Worm (Caenorhabditis elegans): Measurements from ENCODE around the gene hmg-11.

The hmg-11 gene

DNA sequence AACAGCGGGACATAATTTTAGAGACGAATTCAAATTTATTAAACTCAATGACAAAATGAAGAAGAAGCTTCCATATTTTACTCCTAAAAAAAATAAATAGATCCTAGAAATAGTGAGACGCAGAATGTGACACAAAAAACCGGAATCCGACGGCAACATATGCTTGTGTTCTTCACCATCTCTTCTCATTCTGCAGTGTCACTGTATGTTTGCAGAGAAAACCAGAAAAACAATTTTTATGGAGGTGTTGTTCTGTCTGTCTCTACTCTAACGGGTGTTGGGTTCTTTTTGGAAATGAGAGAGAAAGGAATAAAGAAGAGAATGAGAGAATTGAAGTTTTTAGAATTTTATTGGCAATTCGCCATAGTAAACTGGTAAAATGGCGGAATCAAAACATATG, 34.0 kb upstream of the hmg-11 start:
- no peak for TF ChIP-seq mls-2 (tag; optimal IDR thresholded peaks at IDR 0.05)
- TF ChIP-seq tbx-8 (GFP tag; optimal IDR thresholded peaks at IDR 0.05) = no peak
- TF ChIP-seq cnd-1 (tag; optimal IDR thresholded peaks at IDR 0.05) = no peak

DNA sequence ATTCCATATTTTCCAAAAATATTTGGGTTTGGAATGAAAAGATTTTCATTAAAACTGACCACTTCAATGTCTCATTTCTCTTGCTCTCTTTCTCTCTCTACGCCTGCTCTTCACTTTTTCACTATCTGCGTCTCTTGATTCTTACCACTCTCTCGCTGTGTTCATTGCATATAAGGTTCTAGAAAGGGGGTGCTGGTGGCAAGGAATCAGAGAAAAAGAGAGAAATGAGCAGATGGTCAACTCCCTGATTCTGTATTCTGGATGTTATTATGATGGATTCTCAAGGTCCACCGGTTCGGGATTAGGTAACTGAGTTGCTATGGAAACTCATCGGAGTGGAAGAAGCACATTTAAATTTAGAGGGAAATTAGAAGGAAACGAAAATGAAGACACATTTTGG, 32.1 kb upstream of the hmg-11 start:
- TF ChIP-seq sptf-1 (tag; optimal IDR thresholded peaks at IDR 0.05) = no peak
- no peak for TF ChIP-seq ceh-43 (GFP tag; optimal IDR thresholded peaks at IDR 0.05)
- no peak for TF ChIP-seq ham-2 (GFP tag; optimal IDR thresholded peaks at IDR 0.05)
- no peak for TF ChIP-seq M03D4.4 (tag; optimal IDR thresholded peaks at IDR 0.05)
- TF ChIP-seq flh-1 (GFP tag; optimal IDR thresholded peaks at IDR 0.05) = no peak
- TF ChIP-seq ces-1 (GFP tag; optimal IDR thresholded peaks at IDR 0.05) = peak; percentile 78
- TF ChIP-seq mep-1 (tag; optimal IDR thresholded peaks at IDR 0.05) = peak; percentile 72
- TF ChIP-seq cnd-1 (tag; optimal IDR thresholded peaks at IDR 0.05) = peak; percentile 91
- TF ChIP-seq mls-2 (tag; optimal IDR thresholded peaks at IDR 0.05) = peak; percentile 21
- peak; percentile 4 for TF ChIP-seq lsy-2 (tag; optimal IDR thresholded peaks at IDR 0.05)
- TF ChIP-seq lin-32 (GFP tag; optimal IDR thresholded peaks at IDR 0.05) = peak; percentile 67
- no peak for TF ChIP-seq tbx-8 (GFP tag; optimal IDR thresholded peaks at IDR 0.05)
- TF ChIP-seq pha-4 (tag; optimal IDR thresholded peaks at IDR 0.05) = no peak
- peak; percentile 47 for TF ChIP-seq unc-120 (tag; optimal IDR thresholded peaks at IDR 0.05; ENCODE audit: poor library complexity, severe bottlenecking)

DNA sequence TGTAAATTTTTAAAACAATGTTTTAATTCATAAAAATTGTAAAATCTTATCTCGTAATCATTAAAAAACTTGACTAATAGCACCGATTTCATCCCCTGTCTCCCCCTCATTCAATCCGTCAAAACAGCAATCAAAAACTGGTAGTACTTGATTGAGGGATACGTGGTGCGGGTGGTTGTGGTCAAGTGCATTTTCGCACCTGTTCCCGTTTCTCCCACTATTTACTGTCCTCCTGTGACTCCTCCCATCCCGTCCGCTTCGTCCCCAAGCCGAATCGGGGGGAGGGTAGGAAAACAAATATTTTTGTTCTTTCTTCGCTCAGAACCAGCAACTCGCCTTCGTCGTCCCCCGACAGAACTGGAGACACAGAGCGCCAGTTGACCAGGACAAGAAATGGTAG, 24.1 kb upstream of the hmg-11 start, which contains the start of gene lgc-27:
Gene lgc-27, plus strand, starts transcription at position 301 of the 400 bp plus-strand sequence.
- TF ChIP-seq pha-4 (tag; optimal IDR thresholded peaks at IDR 0.05) (peak; percentile 55), nhr-2 (tag; optimal IDR thresholded peaks at IDR 0.05) (no peak), unc-39 (tag; optimal IDR thresholded peaks at IDR 0.05) (no peak), lsy-2 (tag; optimal IDR thresholded peaks at IDR 0.05) (no peak), ham-2 (GFP tag; optimal IDR thresholded peaks at IDR 0.05) (no peak)

DNA sequence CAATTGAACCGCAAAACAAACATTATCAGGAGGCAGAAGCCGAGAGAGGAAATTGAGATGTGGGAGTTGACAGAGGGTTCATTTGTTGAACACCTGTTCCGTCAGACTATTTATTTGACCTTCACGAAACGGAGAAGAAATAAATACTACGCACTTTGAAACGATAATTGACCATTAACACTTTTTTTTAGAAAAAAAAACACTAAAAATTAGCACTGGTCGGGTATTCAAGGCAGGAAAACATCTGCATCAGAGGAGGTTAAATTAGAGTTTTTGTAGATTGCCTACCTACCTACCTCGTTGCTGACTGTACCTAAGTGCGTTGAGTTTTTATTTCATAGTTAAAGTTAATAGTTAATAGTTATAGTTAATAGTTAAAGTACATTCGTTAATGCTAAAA, 22.8 kb upstream of the hmg-11 start:
- TF ChIP-seq lsy-2 (tag; optimal IDR thresholded peaks at IDR 0.05) = no peak
- peak; percentile 31 for TF ChIP-seq hlh-1 (tag; optimal IDR thresholded peaks at IDR 0.05)

DNA sequence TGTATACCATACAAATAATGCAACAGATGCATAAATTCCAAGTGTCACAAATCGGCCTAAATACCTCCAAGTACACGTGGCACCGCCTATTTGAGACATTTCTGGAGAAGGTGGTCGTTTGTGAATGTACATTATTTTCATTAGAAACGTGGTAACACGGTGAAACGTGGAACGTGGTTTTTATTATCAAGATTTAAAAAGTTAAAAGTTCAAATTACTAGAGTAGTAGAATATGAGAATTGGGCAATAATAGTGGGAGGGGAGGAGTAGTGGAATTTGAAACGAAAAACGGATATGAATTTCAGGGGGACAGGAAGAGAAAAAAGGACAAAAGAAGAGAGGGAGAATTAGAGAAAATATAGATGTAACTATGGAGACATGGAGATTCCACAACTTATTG, 17.1 kb upstream of the hmg-11 start, which contains the start of gene fut-6:
Gene fut-6, minus strand, starts transcription at position 101 of the 400 bp plus-strand sequence.
- TF ChIP-seq ceh-83 (GFP tag; optimal IDR thresholded peaks at IDR 0.05) = no peak
- no peak for TF ChIP-seq bed-3 (GFP tag; optimal IDR thresholded peaks at IDR 0.05)

DNA sequence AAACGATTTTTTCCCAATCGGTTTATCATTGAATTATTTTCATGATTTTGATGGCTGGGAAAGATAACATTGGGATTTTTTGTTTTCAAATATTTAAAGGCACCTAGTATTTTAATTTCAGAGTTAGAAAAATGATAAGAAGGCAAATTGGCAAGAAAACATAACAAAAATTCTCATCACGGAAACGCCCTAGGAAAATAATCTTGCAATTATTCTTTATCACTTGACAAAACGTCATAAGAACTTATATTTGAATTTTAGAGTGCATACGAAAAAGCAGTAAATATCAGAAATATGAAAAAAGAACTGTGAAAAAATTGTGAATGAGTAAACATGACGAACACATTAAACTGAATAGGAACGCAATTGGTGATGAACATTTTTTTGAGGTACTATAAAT, 15.5 kb upstream of the hmg-11 start:
- TF ChIP-seq sem-2 (GFP tag; optimal IDR thresholded peaks at IDR 0.05) = no peak

DNA sequence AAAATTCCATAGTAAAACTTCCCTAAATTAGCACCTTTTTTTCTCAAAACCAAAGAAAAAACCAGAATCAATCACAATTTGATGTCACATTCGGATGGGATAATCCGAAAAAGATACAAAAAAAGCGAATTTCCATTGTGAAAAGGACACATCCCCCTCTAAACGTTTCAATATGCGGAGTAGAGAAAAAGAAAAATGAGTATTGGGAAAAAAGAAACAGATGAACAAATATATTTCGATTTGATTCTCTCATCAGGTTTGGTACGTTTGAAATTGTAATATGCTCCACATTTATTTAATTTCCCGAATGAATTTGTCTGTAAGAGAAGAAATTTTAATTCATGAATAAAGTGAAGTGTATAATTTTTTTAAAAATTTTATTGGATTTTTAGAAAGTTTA, 14.6 kb upstream of the hmg-11 start:
- TF ChIP-seq ham-2 (GFP tag; optimal IDR thresholded peaks at IDR 0.05) (no peak), nhr-76 (tag; optimal IDR thresholded peaks at IDR 0.05) (no peak)

DNA sequence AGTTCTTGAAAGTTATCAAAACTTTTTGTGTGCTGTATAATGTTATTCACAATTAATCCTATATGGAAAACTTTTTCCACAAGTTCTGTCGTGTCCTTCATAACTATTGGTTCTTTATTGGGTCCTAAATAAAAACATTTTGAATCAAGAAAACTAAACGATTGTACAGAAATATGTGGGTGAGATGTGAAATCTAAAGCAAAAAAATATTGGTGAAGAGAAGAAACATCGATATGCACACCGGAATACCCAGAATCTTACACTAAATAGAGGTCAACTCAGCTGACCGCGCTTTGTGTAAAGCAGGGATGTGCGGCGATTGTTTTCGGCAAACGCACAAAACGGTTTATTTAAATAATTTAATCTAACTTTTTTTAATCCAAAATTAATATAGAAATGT, 11.6 kb upstream of the hmg-11 start, which contains the start of gene T05A7.13:
Gene T05A7.13, minus strand, starts transcription at position 101 of the 400 bp plus-strand sequence.
- TF ChIP-seq mls-2 (tag; optimal IDR thresholded peaks at IDR 0.05) (no peak), hlh-1 (tag; optimal IDR thresholded peaks at IDR 0.05) (peak; percentile 46)

DNA sequence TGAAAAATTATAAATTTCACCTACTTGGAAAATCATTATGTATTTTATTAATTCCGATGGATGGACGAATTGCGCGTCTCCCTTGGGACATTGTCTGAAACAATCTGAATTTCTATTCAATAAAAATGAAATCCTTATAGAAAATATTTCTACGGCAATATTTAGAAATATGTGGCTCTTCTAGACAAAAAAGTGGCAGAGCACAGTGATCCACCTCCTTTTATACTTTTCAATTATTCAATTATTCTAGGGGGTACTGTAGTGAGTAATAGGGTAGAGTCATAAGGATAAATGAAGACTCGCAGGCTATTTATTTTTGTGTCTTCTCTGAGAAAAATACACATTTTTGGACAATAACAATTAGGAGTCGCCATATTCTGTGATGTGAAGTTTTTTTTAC, 9.7 kb upstream of the hmg-11 start, which contains the start of gene T05A7.12:
Gene T05A7.12, minus strand, starts transcription at position 101 of the 400 bp plus-strand sequence.
- TF ChIP-seq ces-1 (GFP tag; optimal IDR thresholded peaks at IDR 0.05) (no peak), ceh-83 (GFP tag; optimal IDR thresholded peaks at IDR 0.05) (no peak), bed-3 (GFP tag; optimal IDR thresholded peaks at IDR 0.05) (no peak), mab-5 (tag; optimal IDR thresholded peaks at IDR 0.05) (no peak), blmp-1 (tag; optimal IDR thresholded peaks at IDR 0.05) (no peak), lsy-2 (tag; optimal IDR thresholded peaks at IDR 0.05) (no peak), unc-120 (tag; optimal IDR thresholded peaks at IDR 0.05; ENCODE audit: poor library complexity, severe bottlenecking) (no peak), flh-1 (GFP tag; optimal IDR thresholded peaks at IDR 0.05) (no peak), ceh-39 (tag; optimal IDR thresholded peaks at IDR 0.05) (no peak), tbx-8 (GFP tag; optimal IDR thresholded peaks at IDR 0.05) (no peak), pha-4 (tag; optimal IDR thresholded peaks at IDR 0.05) (no peak), nhr-2 (tag; optimal IDR thresholded peaks at IDR 0.05) (no peak), M03D4.4 (tag; optimal IDR thresholded peaks at IDR 0.05) (no peak), nhr-76 (tag; optimal IDR thresholded peaks at IDR 0.05) (no peak), mls-2 (tag; optimal IDR thresholded peaks at IDR 0.05) (no peak), unc-39 (tag; optimal IDR thresholded peaks at IDR 0.05) (no peak), ham-2 (GFP tag; optimal IDR thresholded peaks at IDR 0.05) (no peak), elt-3 (tag; optimal IDR thresholded peaks at IDR 0.05) (no peak)
